Worm (Caenorhabditis elegans) whole organism, mixed stage, embryonic: ENCODE data around the gene K08F8.7.

Experiments
- M03D4.4 ChIP-seq: sonication (generic microtip); optimal IDR thresholded peaks from 2 replicates; lab custom pipeline; 2017; ENCODE audit warnings: mild to moderate bottlenecking, missing genetic modification characterization, missing compliant biosample characterization
- bed-3 ChIP-seq: fragments of 200-800 bp; sonication (Bioruptor generic); optimal IDR thresholded peaks from 3 replicates; lab custom pipeline; 2018; ENCODE audit warnings: mild to moderate bottlenecking, missing genetic modification characterization, moderate library complexity, missing compliant biosample characterization
- blmp-1 ChIP-seq: fragments of 150-350 bp; optimal IDR thresholded peaks from 2 replicates; lab custom pipeline; 2014; ENCODE audit warnings: missing biosample characterization, missing genetic modification characterization
- ceh-39 ChIP-seq: fragments of 150-350 bp; optimal IDR thresholded peaks from 2 replicates; lab custom pipeline; 2014; ENCODE audit warnings: missing biosample characterization, missing genetic modification characterization
- ceh-43 ChIP-seq: fragments of 200-800 bp; sonication (Bioruptor generic); optimal IDR thresholded peaks from 2 replicates; lab custom pipeline; 2018; ENCODE audit warnings: mild to moderate bottlenecking, missing genetic modification characterization, moderate library complexity, missing compliant biosample characterization
- ceh-83 ChIP-seq: fragments of 200-800 bp; sonication (Bioruptor generic); optimal IDR thresholded peaks from 2 replicates; lab custom pipeline; 2018; ENCODE audit warnings: mild to moderate bottlenecking, missing genetic modification characterization, missing compliant biosample characterization
- ces-1 ChIP-seq: fragments of 150-350 bp; optimal IDR thresholded peaks from 2 replicates; lab custom pipeline; 2014; ENCODE audit warnings: missing biosample characterization, missing genetic modification reagents, missing genetic modification characterization
- cnd-1 ChIP-seq: fragments of 200-800 bp; sonication (Bioruptor generic); optimal IDR thresholded peaks from 2 replicates; lab custom pipeline; 2018; ENCODE audit warnings: mild to moderate bottlenecking, missing genetic modification characterization, missing compliant biosample characterization
- drap-1 ChIP-seq: fragments of 200-800 bp; sonication (Bioruptor generic); optimal IDR thresholded peaks from 3 replicates; lab custom pipeline; 2018; ENCODE audit warnings: mild to moderate bottlenecking, missing genetic modification characterization, missing compliant biosample characterization
- elt-3 ChIP-seq: fragments of 150-350 bp; optimal IDR thresholded peaks from 2 replicates; lab custom pipeline; 2014; ENCODE audit warnings: missing biosample characterization, missing genetic modification characterization
- flh-1 ChIP-seq: fragments of 200-800 bp; sonication (Bioruptor generic); optimal IDR thresholded peaks from 2 replicates; lab custom pipeline; 2018; ENCODE audit warnings: mild to moderate bottlenecking, missing genetic modification characterization, moderate library complexity, missing compliant biosample characterization
- ham-2 ChIP-seq: fragments of 200-800 bp; sonication (Bioruptor generic); optimal IDR thresholded peaks from 2 replicates; lab custom pipeline; 2018; ENCODE audit warnings: mild to moderate bottlenecking, missing genetic modification characterization, missing compliant biosample characterization
- hlh-1 ChIP-seq: fragments of 150-350 bp; optimal IDR thresholded peaks from 2 replicates; lab custom pipeline; 2014; ENCODE audit warnings: missing biosample characterization, missing genetic modification reagents, missing genetic modification characterization
- lin-32 ChIP-seq: fragments of 200-800 bp; sonication (Bioruptor generic); optimal IDR thresholded peaks from 2 replicates; lab custom pipeline; 2018; ENCODE audit warnings: mild to moderate bottlenecking, missing genetic modification characterization, missing compliant biosample characterization
- lsy-2 ChIP-seq: fragments of 150-350 bp; optimal IDR thresholded peaks from 2 replicates; lab custom pipeline; 2014; ENCODE audit warnings: missing biosample characterization, missing genetic modification characterization
- mab-5 ChIP-seq: fragments of 150-350 bp; optimal IDR thresholded peaks from 2 replicates; lab custom pipeline; 2014; ENCODE audit warnings: missing biosample characterization, missing genetic modification characterization
- mls-2 ChIP-seq: sonication (generic microtip); optimal IDR thresholded peaks from 2 replicates; lab custom pipeline; 2016; ENCODE audit warnings: mild to moderate bottlenecking, missing genetic modification characterization, moderate library complexity, missing compliant biosample characterization
- nhr-12 ChIP-seq: fragments of 150-350 bp; optimal IDR thresholded peaks from 2 replicates; lab custom pipeline; 2014; ENCODE audit warnings: missing biosample characterization, missing genetic modification characterization
- nhr-2 ChIP-seq: fragments of 150-350 bp; optimal IDR thresholded peaks from 2 replicates; lab custom pipeline; 2014; ENCODE audit warnings: missing biosample characterization, missing genetic modification characterization
- nhr-237 ChIP-seq: fragments of 150-350 bp; optimal IDR thresholded peaks from 2 replicates; lab custom pipeline; 2014; ENCODE audit warnings: missing biosample characterization, missing genetic modification characterization
- nhr-28 ChIP-seq: fragments of 150-350 bp; optimal IDR thresholded peaks from 2 replicates; lab custom pipeline; 2014; ENCODE audit warnings: missing biosample characterization, missing genetic modification characterization
- nhr-76 ChIP-seq: sonication (generic microtip); optimal IDR thresholded peaks from 2 replicates; lab custom pipeline; 2017; ENCODE audit warnings: missing biosample characterization, missing genetic modification characterization
- pha-4 ChIP-seq: fragments of 150-350 bp; optimal IDR thresholded peaks from 2 replicates; lab custom pipeline; 2018; ENCODE audit warnings: missing biosample characterization, missing genetic modification reagents, missing genetic modification characterization
- sem-2 ChIP-seq: fragments of 200-800 bp; sonication (Bioruptor generic); optimal IDR thresholded peaks from 2 replicates; lab custom pipeline; 2018; ENCODE audit warnings: mild to moderate bottlenecking, missing genetic modification characterization, missing compliant biosample characterization
- snpc-4 ChIP-seq: fragments of 150-350 bp; optimal IDR thresholded peaks from 2 replicates; lab custom pipeline; 2014; ENCODE audit warnings: missing biosample characterization, missing genetic modification characterization
- sptf-1 ChIP-seq: sonication (generic microtip); optimal IDR thresholded peaks from 2 replicates; lab custom pipeline; 2017; ENCODE audit warnings: mild to moderate bottlenecking, missing genetic modification characterization, moderate library complexity, missing compliant biosample characterization
- tbx-8 ChIP-seq: fragments of 200-800 bp; sonication (Bioruptor generic); optimal IDR thresholded peaks from 2 replicates; lab custom pipeline; 2018; ENCODE audit warnings: mild to moderate bottlenecking, missing genetic modification characterization, moderate library complexity, missing compliant biosample characterization
- unc-120 ChIP-seq: sonication (generic microtip); optimal IDR thresholded peaks from 2 replicates; lab custom pipeline; 2017; ENCODE audit warnings: missing genetic modification characterization, missing compliant biosample characterization; ENCODE audit not compliant: poor library complexity, severe bottlenecking
- unc-39 ChIP-seq: fragments of 150-350 bp; optimal IDR thresholded peaks from 2 replicates; lab custom pipeline; 2014; ENCODE audit warnings: missing biosample characterization, missing genetic modification characterization
- unc-62 ChIP-seq: fragments of 150-350 bp; optimal IDR thresholded peaks from 2 replicates; lab custom pipeline; 2014; ENCODE audit warnings: missing biosample characterization, missing genetic modification reagents, missing genetic modification characterization
- zip-8 ChIP-seq: fragments of 150-350 bp; optimal IDR thresholded peaks from 2 replicates; lab custom pipeline; 2014; ENCODE audit warnings: missing biosample characterization, missing genetic modification characterization
- ztf-11 ChIP-seq: fragments of 150-350 bp; optimal IDR thresholded peaks from 2 replicates; lab custom pipeline; 2014; ENCODE audit warnings: missing biosample characterization, missing genetic modification characterization

The K08F8.7 gene

ce11 chrII:8763367-8763766, 8.2 kb upstream of the K08F8.7 start:
- TF ChIP-seq sem-2 (GFP tag; lab: Kevin White, UChicago): no peak
- no peak for TF ChIP-seq ceh-43 (GFP tag; lab: Kevin White, UChicago)
- TF ChIP-seq elt-3: no peak
- TF ChIP-seq nhr-28 (tag; lab: Kevin White, UChicago): no peak
- TF ChIP-seq nhr-237: no peak
- no peak for TF ChIP-seq cnd-1
- TF ChIP-seq ceh-83 (GFP tag; lab: Kevin White, UChicago): no peak
- TF ChIP-seq ham-2 (GFP tag; lab: Kevin White, UChicago): no peak
- TF ChIP-seq ces-1 (GFP tag; lab: Kevin White, UChicago): no peak
- no peak for TF ChIP-seq snpc-4 (tag; lab: Kevin White, UChicago)
- TF ChIP-seq pha-4: no peak
- no peak for TF ChIP-seq unc-120 (tag; lab: Kevin White, UChicago)
- TF ChIP-seq M03D4.4 (tag; lab: Kevin White, UChicago): no peak
- TF ChIP-seq mab-5 (tag; lab: Kevin White, UChicago): no peak
- TF ChIP-seq nhr-2 (tag; lab: Kevin White, UChicago): no peak
- no peak for TF ChIP-seq unc-62
- no peak for TF ChIP-seq lin-32
- no peak for TF ChIP-seq sptf-1 (tag; lab: Kevin White, UChicago)
- no peak for TF ChIP-seq tbx-8 (GFP tag; lab: Kevin White, UChicago)
- TF ChIP-seq lsy-2 (tag; lab: Kevin White, UChicago): no peak

DNA sequence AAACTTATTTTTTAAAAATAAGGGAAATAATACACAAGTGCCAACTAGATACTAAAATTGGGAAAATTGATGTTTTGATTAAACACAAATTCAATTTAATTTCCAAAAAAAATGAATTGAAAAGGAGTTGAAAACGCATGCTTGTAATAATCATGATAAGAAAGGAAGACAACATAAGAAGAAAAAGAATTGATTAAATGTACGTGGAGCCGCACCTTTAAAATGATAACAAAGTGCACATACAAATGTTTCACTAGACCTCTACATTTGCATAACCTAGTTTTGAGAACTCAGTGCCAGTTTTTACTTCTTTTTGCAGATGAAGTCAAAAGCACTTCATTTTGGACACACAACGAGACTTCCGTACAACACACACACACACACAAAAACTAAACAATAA, 6.6 kb upstream of the K08F8.7 start:
- TF ChIP-seq ham-2 (GFP tag; lab: Kevin White, UChicago) (no peak), mab-5 (tag; lab: Kevin White, UChicago) (no peak), blmp-1 (tag; lab: Kevin White, UChicago) (no peak), bed-3 (GFP tag; lab: Kevin White, UChicago) (no peak), sptf-1 (tag; lab: Kevin White, UChicago) (no peak), mls-2 (no peak), ces-1 (GFP tag; lab: Kevin White, UChicago) (no peak), drap-1 (GFP tag; lab: Kevin White, UChicago) (no peak), hlh-1 (tag; lab: Kevin White, UChicago) (no peak), cnd-1 (no peak), M03D4.4 (tag; lab: Kevin White, UChicago) (no peak), ztf-11 (no peak), ceh-43 (GFP tag; lab: Kevin White, UChicago) (no peak), ceh-83 (GFP tag; lab: Kevin White, UChicago) (no peak), tbx-8 (GFP tag; lab: Kevin White, UChicago) (no peak), nhr-2 (tag; lab: Kevin White, UChicago) (no peak)

- TF ChIP-seq unc-39 (tag; lab: Kevin White, UChicago) (no peak), sptf-1 (tag; lab: Kevin White, UChicago) (no peak), blmp-1 (tag; lab: Kevin White, UChicago) (no peak), hlh-1 (tag; lab: Kevin White, UChicago) (no peak), nhr-12 (tag; lab: Kevin White, UChicago) (no peak), nhr-2 (tag; lab: Kevin White, UChicago) (no peak), nhr-76 (tag; lab: Kevin White, UChicago) (no peak), elt-3 (no peak), lin-32 (no peak)
- TF ChIP-seq, all 35 proteins: peak for 0
Measured at ce11 chrII:8759493-8759892, 4.3 kb upstream of the K08F8.7 start, which contains the start of gene fut-1. Gene fut-1 (minus strand): TSS chrII:8759593.

ce11 chrII:8751686-8752085, 3.5 kb downstream of the K08F8.7 start, which contains the start of gene atf-2:
Gene atf-2 (plus strand): TSS chrII:8751986.
- TF ChIP-seq sem-2 (GFP tag; lab: Kevin White, UChicago) (no peak), unc-39 (tag; lab: Kevin White, UChicago) (no peak), nhr-2 (tag; lab: Kevin White, UChicago) (no peak), unc-120 (tag; lab: Kevin White, UChicago) (no peak), blmp-1 (tag; lab: Kevin White, UChicago) (no peak), ztf-11 (no peak), flh-1 (GFP tag; lab: Kevin White, UChicago) (no peak), nhr-76 (tag; lab: Kevin White, UChicago) (no peak), nhr-12 (tag; lab: Kevin White, UChicago) (no peak), lsy-2 (tag; lab: Kevin White, UChicago) (no peak), mab-5 (tag; lab: Kevin White, UChicago) (no peak), drap-1 (GFP tag; lab: Kevin White, UChicago) (no peak), nhr-28 (tag; lab: Kevin White, UChicago) (no peak), ceh-83 (GFP tag; lab: Kevin White, UChicago) (no peak), M03D4.4 (tag; lab: Kevin White, UChicago) (no peak), snpc-4 (tag; lab: Kevin White, UChicago) (no peak), ceh-39 (tag; lab: Kevin White, UChicago) (no peak), zip-8 (tag; lab: Kevin White, UChicago) (no peak), ces-1 (GFP tag; lab: Kevin White, UChicago) (no peak)
- TF ChIP-seq, all 35 proteins: peak for 0
